Worm (Caenorhabditis elegans) whole organism, young adult: ENCODE results near the gene cpg-23.

Experiments used
- D2030.7 ChIP-seq: fragments of 200-800 bp; sonication (Bioruptor generic); IDR thresholded peaks from 2 replicates; pipeline ENCODE4 v1.3.6; 2022; ENCODE audit warnings: missing genetic modification reagents, missing genetic modification characterization, missing compliant biosample characterization
- F10E7.11 ChIP-seq: sonication (generic microtip); optimal IDR thresholded peaks from 2 replicates; lab custom pipeline; 2017; ENCODE audit warnings: mild to moderate bottlenecking, missing genetic modification characterization, moderate library complexity, missing compliant biosample characterization
- F22D6.2 ChIP-seq: sonication (generic microtip); optimal IDR thresholded peaks from 2 replicates; lab custom pipeline; 2016; ENCODE audit warnings: mild to moderate bottlenecking, missing genetic modification characterization, missing compliant biosample characterization
- F37B4.10 ChIP-seq: fragments of 200-800 bp; sonication (Bioruptor generic); IDR thresholded peaks from 2 replicates; pipeline ENCODE4 v1.3.6; 2022; ENCODE audit warnings: missing genetic modification characterization, missing compliant biosample characterization
- F52B5.7 ChIP-seq: sonication (generic microtip); optimal IDR thresholded peaks from 2 replicates; lab custom pipeline; 2016; ENCODE audit warnings: mild to moderate bottlenecking, missing genetic modification characterization, missing compliant biosample characterization
- F57A8.1 ChIP-seq: fragments of 200-800 bp; sonication (Bioruptor generic); optimal IDR thresholded peaks from 2 replicates; lab custom pipeline; 2018; ENCODE audit warnings: mild to moderate bottlenecking, missing genetic modification characterization, moderate library complexity, missing compliant biosample characterization
- T26A5.8 ChIP-seq: sonication (generic microtip); optimal IDR thresholded peaks from 2 replicates; lab custom pipeline; 2016; ENCODE audit warnings: missing genetic modification characterization, missing compliant biosample characterization
- Y56A3A.18 ChIP-seq: fragments of 200-800 bp; sonication (Bioruptor generic); IDR thresholded peaks from 2 replicates; pipeline ENCODE4 v1.3.6; 2022; ENCODE audit warnings: missing genetic modification reagents, missing genetic modification characterization, missing compliant biosample characterization
- ZK185.1 ChIP-seq: sonication (generic microtip); optimal IDR thresholded peaks from 2 replicates; lab custom pipeline; 2016; ENCODE audit warnings: mild to moderate bottlenecking, missing genetic modification characterization, missing compliant biosample characterization; ENCODE audit not compliant: poor library complexity, severe bottlenecking
- ama-1 ChIP-seq, 3 experiments: fragments of 150-350 bp in 1 of 3; sonication (generic microtip) in 2 of 3; optimal IDR thresholded peaks; 2 replicates each; lab custom pipeline; 2014 to 2018; ENCODE audit warnings: missing biosample characterization in 2 of 3, missing genetic modification characterization in 2 of 3, missing genetic modification reagents in 2 of 3
- attf-6 ChIP-seq: fragments of 200-800 bp; sonication (Bioruptor generic); IDR thresholded peaks from 2 replicates; pipeline ENCODE4 v1.3.6; 2022; ENCODE audit warnings: missing genetic modification reagents, missing genetic modification characterization, missing compliant biosample characterization
- bed-2 ChIP-seq: fragments of 200-800 bp; sonication (Bioruptor generic); IDR thresholded peaks from 2 replicates; pipeline ENCODE4 v1.3.6; 2022; ENCODE audit warnings: missing genetic modification reagents, missing genetic modification characterization, missing compliant biosample characterization
- cebp-1 ChIP-seq, 2 experiments: fragments of 200-800 bp in 1 of 2; sonication (Bioruptor generic) in 1 of 2; sonication (generic microtip) in 1 of 2; IDR thresholded peaks in 1 of 2; optimal IDR thresholded peaks in 1 of 2; 2 replicates each; pipeline versions ENCODE4 v1.3.6 to Lab custom; 2017 to 2022; ENCODE audit warnings: missing compliant biosample characterization in 2 of 2, missing genetic modification characterization in 2 of 2, mild to moderate bottlenecking in 1 of 2, missing genetic modification reagents in 1 of 2, moderate library complexity in 1 of 2
- ceh-100 ChIP-seq: fragments of 200-800 bp; sonication (Bioruptor generic); IDR thresholded peaks from 2 replicates; pipeline ENCODE4 v1.3.6; 2022; ENCODE audit warnings: missing genetic modification reagents, missing genetic modification characterization, missing compliant biosample characterization
- die-1 ChIP-seq: sonication (generic microtip); optimal IDR thresholded peaks from 2 replicates; lab custom pipeline; 2016; ENCODE audit warnings: missing genotype, mild to moderate bottlenecking, missing genetic modification characterization, missing compliant biosample characterization
- dpl-1 ChIP-seq: fragments of 150-350 bp; optimal IDR thresholded peaks from 2 replicates; lab custom pipeline; 2014; ENCODE audit warnings: missing biosample characterization, missing genetic modification reagents, missing genetic modification characterization
- efl-1 ChIP-seq: fragments of 150-350 bp; optimal IDR thresholded peaks from 2 replicates; lab custom pipeline; 2014; ENCODE audit warnings: missing biosample characterization, missing genetic modification reagents, missing genetic modification characterization
- egl-18 ChIP-seq: fragments of 200-800 bp; sonication (Bioruptor generic); IDR thresholded peaks from 2 replicates; pipeline ENCODE4 v1.3.6; 2022; ENCODE audit warnings: missing genetic modification reagents, missing genetic modification characterization, missing compliant biosample characterization
- ekl-4 ChIP-seq: fragments of 200-800 bp; sonication (Bioruptor generic); IDR thresholded peaks from 2 replicates; pipeline ENCODE4 v1.3.6; 2022; ENCODE audit warnings: missing genetic modification reagents, missing genetic modification characterization, missing compliant biosample characterization
- ets-4 ChIP-seq: fragments of 200-800 bp; sonication (Bioruptor generic); optimal IDR thresholded peaks from 2 replicates; lab custom pipeline; 2018; ENCODE audit warnings: mild to moderate bottlenecking, missing genetic modification characterization, missing compliant biosample characterization
- hlh-26 ChIP-seq: fragments of 200-800 bp; sonication (Bioruptor generic); conservative IDR thresholded peaks from 2 replicates; pipeline ENCODE4 v1.3.6; 2022; ENCODE audit warnings: missing genetic modification reagents, missing genetic modification characterization, missing compliant biosample characterization
- hmg-1.2 ChIP-seq: fragments of 200-800 bp; sonication (Bioruptor generic); IDR thresholded peaks from 2 replicates; pipeline ENCODE4 v1.3.6; 2022; ENCODE audit warnings: missing genetic modification reagents, missing genetic modification characterization, missing compliant biosample characterization
- lag-1 ChIP-seq: fragments of 200-800 bp; sonication (Bioruptor generic); IDR thresholded peaks from 2 replicates; pipeline ENCODE4 v1.3.6; 2022; ENCODE audit warnings: missing genetic modification reagents, missing genetic modification characterization, missing compliant biosample characterization
- lin-40 ChIP-seq: sonication (generic microtip); optimal IDR thresholded peaks from 2 replicates; lab custom pipeline; 2016; ENCODE audit warnings: missing genetic modification characterization, mild to moderate bottlenecking, missing compliant biosample characterization, missing genotype, missing genetic modification reagents
- lir-1 ChIP-seq: fragments of 200-800 bp; sonication (Bioruptor generic); conservative IDR thresholded peaks from 2 replicates; pipeline ENCODE4 v1.3.6; 2022; ENCODE audit warnings: missing genetic modification reagents, missing genetic modification characterization, missing compliant biosample characterization
- madf-10 ChIP-seq: sonication (generic microtip); optimal IDR thresholded peaks from 2 replicates; lab custom pipeline; 2016; ENCODE audit warnings: mild to moderate bottlenecking, missing genetic modification characterization, missing compliant biosample characterization
- madf-6 ChIP-seq: fragments of 200-800 bp; sonication (Bioruptor generic); IDR thresholded peaks from 2 replicates; pipeline ENCODE4 v1.3.6; 2022; ENCODE audit warnings: missing genetic modification reagents, missing genetic modification characterization, missing compliant biosample characterization
- madf-8 ChIP-seq: fragments of 200-800 bp; sonication (Bioruptor generic); conservative IDR thresholded peaks from 2 replicates; pipeline ENCODE4 v1.3.6; 2022; ENCODE audit warnings: missing genetic modification reagents, missing genetic modification characterization, missing compliant biosample characterization
- mcd-1 ChIP-seq: fragments of 200-800 bp; sonication (Bioruptor generic); IDR thresholded peaks from 2 replicates; pipeline ENCODE4 v1.3.6; 2022; ENCODE audit warnings: missing genetic modification reagents, missing genetic modification characterization, missing compliant biosample characterization
- mxl-1 ChIP-seq: sonication (generic microtip); optimal IDR thresholded peaks from 2 replicates; lab custom pipeline; 2016; ENCODE audit warnings: missing genetic modification characterization, missing compliant biosample characterization
- nhr-120 ChIP-seq: fragments of 200-800 bp; sonication (Bioruptor generic); IDR thresholded peaks from 2 replicates; pipeline ENCODE4 v1.3.6; 2022; ENCODE audit warnings: missing genetic modification characterization, missing compliant biosample characterization
- nhr-90 ChIP-seq: sonication (generic microtip); optimal IDR thresholded peaks from 2 replicates; lab custom pipeline; 2016; ENCODE audit warnings: missing genotype, mild to moderate bottlenecking, missing genetic modification characterization, missing compliant biosample characterization
- rec-8 ChIP-seq, 2 experiments: sonication (generic microtip); optimal IDR thresholded peaks; 2 replicates each; lab custom pipeline; 2016; ENCODE audit warnings: mild to moderate bottlenecking in 2 of 2, missing genetic modification characterization in 2 of 2, missing genetic modification reagents in 2 of 2, missing genotype in 2 of 2, missing biosample characterization in 1 of 2, missing compliant biosample characterization in 1 of 2, moderate library complexity in 1 of 2
- sea-2 ChIP-seq: fragments of 200-800 bp; sonication (Bioruptor generic); IDR thresholded peaks from 2 replicates; pipeline ENCODE4 v1.3.6; 2022; ENCODE audit warnings: missing genetic modification characterization, missing compliant biosample characterization
- snpc-1.3 ChIP-seq: sonication (generic microtip); optimal IDR thresholded peaks from 2 replicates; lab custom pipeline; 2017; ENCODE audit warnings: missing genetic modification characterization, mild to moderate bottlenecking, missing compliant biosample characterization, antibody characterized with exemption, moderate library complexity, missing genotype, missing genetic modification reagents; ENCODE audit not compliant: insufficient read depth
- snpc-3.4 ChIP-seq: sonication (generic microtip); optimal IDR thresholded peaks from 2 replicates; lab custom pipeline; 2017; ENCODE audit warnings: missing genetic modification characterization, mild to moderate bottlenecking, missing compliant biosample characterization, antibody characterized with exemption, moderate library complexity, missing genotype, missing genetic modification reagents
- sptf-2 ChIP-seq: fragments of 200-800 bp; sonication (Bioruptor generic); optimal IDR thresholded peaks from 2 replicates; lab custom pipeline; 2018; ENCODE audit warnings: mild to moderate bottlenecking, missing genetic modification characterization, missing compliant biosample characterization
- tbx-9 ChIP-seq: sonication (generic microtip); optimal IDR thresholded peaks from 2 replicates; lab custom pipeline; 2016; ENCODE audit warnings: borderline replicate concordance, missing genetic modification characterization, inconsistent platforms, missing compliant biosample characterization
- tlf-1 ChIP-seq: fragments of 200-800 bp; sonication (Bioruptor generic); optimal IDR thresholded peaks from 2 replicates; lab custom pipeline; 2018; ENCODE audit warnings: mild to moderate bottlenecking, missing genetic modification characterization, missing compliant biosample characterization
- unc-130 ChIP-seq: sonication (generic microtip); optimal IDR thresholded peaks from 2 replicates; lab custom pipeline; 2016; ENCODE audit warnings: missing genetic modification reagents, missing genetic modification characterization, missing compliant biosample characterization
- ztf-25 ChIP-seq: fragments of 200-800 bp; sonication (Bioruptor generic); IDR thresholded peaks from 2 replicates; pipeline ENCODE4 v1.3.6; 2022; ENCODE audit warnings: missing genetic modification reagents, missing genetic modification characterization, missing compliant biosample characterization
- ztf-3 ChIP-seq: fragments of 200-800 bp; sonication (Bioruptor generic); optimal IDR thresholded peaks from 2 replicates; lab custom pipeline; 2018; ENCODE audit warnings: mild to moderate bottlenecking, missing genetic modification characterization, missing compliant biosample characterization
- ztf-6 ChIP-seq: fragments of 200-800 bp; sonication (Bioruptor generic); IDR thresholded peaks from 2 replicates; pipeline ENCODE4 v1.3.6; 2022; ENCODE audit warnings: missing genetic modification reagents, missing genetic modification characterization, missing compliant biosample characterization

Gene cpg-23

DNA sequence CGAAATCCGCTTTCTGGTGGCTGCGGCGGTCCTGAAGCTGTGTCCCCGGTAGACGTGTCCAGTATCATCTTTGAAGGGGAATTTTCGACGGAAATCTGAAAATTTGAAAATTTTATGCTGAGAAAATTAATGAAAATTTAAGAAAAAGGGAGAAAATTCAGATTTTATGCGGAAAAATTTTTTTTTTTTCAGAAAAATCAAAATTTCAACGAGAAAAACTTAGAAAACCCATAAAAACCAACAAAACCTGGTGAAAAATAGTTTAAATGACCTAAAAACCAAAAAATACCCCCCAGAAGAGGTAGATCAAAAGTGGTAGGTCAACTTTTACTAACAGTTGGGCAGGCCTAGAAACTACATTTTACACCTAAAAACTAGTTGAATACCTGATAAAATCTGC lies 7.1 kb upstream of the cpg-23 start, which contains the start of gene Y39B6A.10:
TSS of gene Y39B6A.10 (minus strand) at position 101 of the 400 bp plus-strand sequence.
- TF ChIP-seq sea-2 (GFP tag; lab: Robert Waterston, UW) (no peak), dpl-1 (peak; percentile 26), die-1 (tag; lab: Kevin White, UChicago) (no peak), tbx-9 (no peak), ceh-100 (GFP tag; lab: Robert Waterston, UW) (no peak), snpc-1.3 (tag; lab: Kevin White, UChicago) (no peak), Y56A3A.18 (GFP tag; lab: Robert Waterston, UW) (no peak), unc-130 (GFP tag; lab: Kevin White, UChicago) (no peak), madf-8 (GFP tag; lab: Robert Waterston, UW) (peak; percentile 36), mxl-1 (tag; lab: Kevin White, UChicago) (no peak), snpc-3.4 (tag; lab: Kevin White, UChicago) (no peak), efl-1 (GFP tag; lab: Kevin White, UChicago) (peak; percentile 66)

ce11 chrV:19136206-19136605 lies 4.4 kb upstream of the cpg-23 start, which contains the start of gene Y39B6A.9:
Gene Y39B6A.9 (plus strand): TSS chrV:19136506.
- TF ChIP-seq tlf-1 (no peak), sptf-2 (GFP tag; lab: Kevin White, UChicago) (no peak), unc-130 (GFP tag; lab: Kevin White, UChicago) (no peak), ZK185.1 (tag; lab: Kevin White, UChicago) (no peak), cebp-1 (GFP tag; IDR thresholded peaks at IDR 0.05; lab: Robert Waterston, UW) (no peak), cebp-1 (tag; optimal IDR thresholded peaks at IDR 0.05; lab: Kevin White, UChicago) (no peak), hmg-1.2 (GFP tag; lab: Robert Waterston, UW) (no peak), ekl-4 (GFP tag; lab: Robert Waterston, UW) (no peak), nhr-120 (GFP tag; lab: Robert Waterston, UW) (no peak), ets-4 (no peak), hlh-26 (GFP tag; lab: Robert Waterston, UW) (no peak), rec-8 (tag; optimal IDR thresholded peaks at IDR 0.05; lab: Kevin White, UChicago) (no peak), snpc-1.3 (tag; lab: Kevin White, UChicago) (no peak), F10E7.11 (tag; lab: Kevin White, UChicago) (no peak)

DNA sequence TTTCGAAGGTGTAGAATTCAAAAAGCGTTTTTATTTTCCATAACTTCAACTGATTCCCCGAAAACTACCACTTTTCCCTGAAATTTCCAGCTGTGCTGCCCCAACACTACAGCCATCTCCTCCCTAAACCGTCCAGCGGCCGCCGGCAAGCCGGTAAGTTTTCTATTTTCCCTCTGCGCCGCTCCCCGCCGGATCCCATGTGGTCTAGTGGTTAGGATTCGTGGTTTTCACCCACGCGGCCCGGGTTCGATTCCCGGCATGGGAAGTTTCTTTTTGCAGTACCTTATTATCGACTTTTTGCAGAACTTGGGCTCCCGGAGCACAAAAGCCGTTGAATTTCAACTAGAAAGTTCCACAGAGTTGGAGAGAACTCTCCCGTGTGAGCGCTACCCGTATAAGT lies 2.0 kb downstream of the cpg-23 start:
- TF ChIP-seq attf-6 (GFP tag; lab: Robert Waterston, UW) (no peak), F22D6.2 (tag; lab: Kevin White, UChicago) (no peak), dpl-1 (no peak), nhr-90 (tag; lab: Kevin White, UChicago) (peak; percentile 21), lir-1 (GFP tag; lab: Robert Waterston, UW) (no peak), F57A8.1 (GFP tag; lab: Kevin White, UChicago) (no peak), D2030.7 (GFP tag; lab: Robert Waterston, UW) (0 out of 2 replicates have a peak, but pooled peaks have one; percentile 28), bed-2 (GFP tag; lab: Robert Waterston, UW) (0 out of 2 replicates have a peak, but pooled peaks have one; percentile 35), ama-1 (optimal IDR thresholded peaks at IDR 0.05; lab: Kevin White, UChicago) (no peak), ama-1 (GFP tag; optimal IDR thresholded peaks at IDR 0.05; lab: Kevin White, UChicago) (peak in 1 of 2 experiments; percentile 2), egl-18 (GFP tag; lab: Robert Waterston, UW) (no peak), F37B4.10 (GFP tag; lab: Robert Waterston, UW) (no peak), lin-40 (tag; lab: Kevin White, UChicago) (no peak), ztf-6 (no peak), madf-6 (no peak), ZK185.1 (tag; lab: Kevin White, UChicago) (no peak), rec-8 (tag; optimal IDR thresholded peaks at IDR 0.05; lab: Kevin White, UChicago) (peak in 1 of 2 experiments; percentile 33), cebp-1 (GFP tag; IDR thresholded peaks at IDR 0.05; lab: Robert Waterston, UW) (no peak), cebp-1 (tag; optimal IDR thresholded peaks at IDR 0.05; lab: Kevin White, UChicago) (no peak), nhr-120 (GFP tag; lab: Robert Waterston, UW) (no peak), T26A5.8 (no peak), lag-1 (GFP tag; lab: Robert Waterston, UW) (no peak), ztf-3 (no peak), mcd-1 (GFP tag; lab: Robert Waterston, UW) (peak; percentile 54), F52B5.7 (tag; lab: Kevin White, UChicago) (no peak), madf-10 (tag; lab: Kevin White, UChicago) (no peak), ztf-25 (GFP tag; lab: Robert Waterston, UW) (0 out of 2 replicates have a peak, but pooled peaks have one; percentile 65), ceh-100 (GFP tag; lab: Robert Waterston, UW) (peak; percentile 48)
